Fruit fly (Drosophila melanogaster) S2 (cell line): ENCODE results near the gene CG11755.

ENCODE experiments used
- CG8478 ChIP-seq: fragments of >200 bp; optimal IDR thresholded peaks from 2 replicates; lab custom pipeline; 2018
- CTCF ChIP-seq, 2 experiments: fragments of >200 bp; optimal IDR thresholded peaks; 2 replicates each; lab custom pipeline; 2018

CG11755 gene

dm6 chr3R:8686446-8686845 is 9.7 kb downstream of the CG11755 start:
- no peak for TF ChIP-seq CG8478 (lab: Kevin White, UChicago)
- no peak for TF ChIP-seq CTCF (optimal IDR thresholded peaks at IDR 0.05; lab: Kevin White, UChicago)

DNA sequence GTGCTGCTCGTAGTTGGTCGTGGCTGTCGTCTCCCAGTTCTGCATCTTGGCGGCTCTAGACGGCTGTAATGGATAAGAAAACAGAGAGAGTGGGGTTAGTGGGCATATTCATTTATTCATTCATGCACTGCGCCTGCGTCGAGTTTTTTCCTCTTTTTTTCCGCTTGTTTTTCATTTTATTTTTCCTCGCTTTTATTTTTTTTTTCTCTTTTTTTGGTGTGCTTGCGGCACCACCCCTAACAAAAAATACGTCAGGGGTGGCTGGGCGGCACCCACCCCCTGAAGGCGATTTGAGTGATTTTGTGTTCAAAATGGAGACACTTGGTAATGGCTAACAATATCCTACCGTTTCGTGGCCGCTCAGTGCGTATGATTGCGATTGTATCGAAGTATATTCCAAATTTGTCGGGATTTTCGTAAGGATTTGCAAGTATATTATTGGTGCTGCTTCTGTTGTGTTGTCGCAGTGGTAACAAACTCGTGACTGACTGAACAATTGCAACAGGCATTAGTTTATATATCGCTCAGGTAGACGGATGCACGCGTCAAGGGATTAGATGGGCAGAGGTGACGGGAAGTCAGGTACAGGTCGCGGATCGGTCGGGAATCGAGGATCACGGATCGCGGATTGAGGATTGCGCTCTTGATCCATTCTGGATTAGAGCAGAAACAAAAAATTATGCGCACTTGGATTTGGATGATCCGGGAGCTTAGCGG is 17.6 kb downstream of the CG11755 start:
- no peak for TF ChIP-seq CG8478 (lab: Kevin White, UChicago)
- TF ChIP-seq CTCF (optimal IDR thresholded peaks at IDR 0.05; lab: Kevin White, UChicago), result no peak

DNA sequence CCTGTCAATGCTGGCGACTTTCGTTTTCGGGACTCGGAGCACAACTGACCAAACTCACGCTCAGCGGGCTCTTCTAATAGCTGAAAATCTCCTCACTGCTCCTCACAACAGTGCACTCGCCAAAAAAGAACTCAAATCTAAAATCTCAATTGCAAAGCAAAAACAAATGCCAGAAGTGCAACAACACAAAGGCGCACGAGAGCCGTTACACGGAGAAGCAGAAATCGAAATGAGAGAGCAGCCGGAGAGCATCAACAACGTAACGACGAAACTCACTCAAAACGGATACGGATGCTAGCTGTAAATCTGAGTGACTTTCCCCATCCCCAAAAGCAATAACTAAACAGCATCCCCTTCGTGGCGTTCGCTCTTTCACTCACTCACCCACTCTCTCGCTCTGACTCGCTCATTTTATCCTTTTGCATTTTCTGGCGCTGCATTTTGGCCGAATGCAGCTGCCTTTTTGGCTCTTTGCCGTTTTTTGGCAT is 21.1 kb downstream of the CG11755 start, which contains the start of gene hb:
TSS of gene hb (minus strand) at position 51 of the 488 bp plus-strand sequence.
- no peak for TF ChIP-seq CTCF (optimal IDR thresholded peaks at IDR 0.05; lab: Kevin White, UChicago)
- no peak for TF ChIP-seq CG8478 (lab: Kevin White, UChicago)

DNA sequence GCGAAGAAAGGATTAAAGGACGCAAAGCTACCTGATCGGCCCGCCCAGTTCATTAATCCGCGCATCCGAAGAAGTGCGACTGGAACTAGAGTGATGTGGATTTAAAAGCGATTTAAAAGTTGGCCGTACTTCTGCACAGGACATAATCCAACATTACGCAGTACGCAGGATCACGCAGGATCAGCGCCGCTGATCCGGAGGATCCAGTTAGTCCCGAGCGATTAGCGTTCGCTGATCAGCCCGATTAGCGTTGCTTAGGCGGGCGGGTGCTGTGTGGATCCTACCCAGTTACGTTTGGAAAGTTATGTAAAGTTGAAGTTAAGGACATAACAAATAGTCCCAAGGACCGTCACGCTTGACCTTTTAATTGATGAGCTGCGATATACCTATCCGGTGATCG is 22.5 kb downstream of the CG11755 start:
- TF ChIP-seq CTCF (optimal IDR thresholded peaks at IDR 0.05; lab: Kevin White, UChicago) (no peak), CG8478 (lab: Kevin White, UChicago) (no peak)

DNA sequence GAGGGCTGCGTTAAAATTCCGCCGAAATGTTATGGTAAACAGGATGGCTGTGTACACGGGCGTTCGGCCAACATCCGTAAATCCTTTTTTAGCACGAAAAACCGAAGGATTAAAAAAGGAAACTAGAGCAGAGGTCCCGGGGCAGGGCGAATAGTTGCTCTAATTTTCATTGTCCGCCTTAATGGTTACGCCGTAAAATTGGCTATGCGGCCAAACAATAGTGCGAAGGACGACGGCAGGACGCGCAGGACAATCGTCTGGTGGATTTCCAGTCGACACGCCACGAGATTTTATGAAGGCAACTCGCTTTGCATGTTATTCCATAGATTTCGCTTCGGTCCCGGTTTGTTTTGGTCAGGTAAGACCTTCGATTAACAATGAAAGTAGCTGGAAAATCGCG is 23.9 kb downstream of the CG11755 start:
- TF ChIP-seq CG8478 (lab: Kevin White, UChicago), result no peak

DNA sequence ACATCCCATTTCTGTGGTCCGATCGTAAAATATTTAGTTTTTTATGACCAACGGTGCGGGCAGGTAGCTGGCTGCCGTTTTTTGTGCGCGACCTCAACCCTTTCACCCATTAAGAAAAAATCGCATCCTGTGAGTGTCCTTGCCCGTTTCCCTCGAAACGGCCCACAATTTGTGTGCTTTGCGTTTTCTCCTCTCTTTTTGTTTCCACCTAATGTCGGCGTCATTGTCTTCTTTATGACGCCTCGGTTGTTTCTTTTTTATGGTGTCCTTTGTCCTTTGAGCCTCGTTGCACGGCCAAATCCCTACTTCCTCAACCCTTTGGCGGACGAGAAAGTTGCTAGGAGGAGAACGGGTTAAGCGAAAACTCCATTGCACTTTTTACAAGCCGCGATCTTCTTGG is 24.5 kb downstream of the CG11755 start:
- no peak for TF ChIP-seq CTCF (optimal IDR thresholded peaks at IDR 0.05; lab: Kevin White, UChicago)
- TF ChIP-seq CG8478 (lab: Kevin White, UChicago), result no peak

dm6 chr3R:8704669-8705068 is 28.0 kb downstream of the CG11755 start:
- no peak for TF ChIP-seq CTCF (optimal IDR thresholded peaks at IDR 0.05; lab: Kevin White, UChicago)
- TF ChIP-seq CG8478 (lab: Kevin White, UChicago), result no peak

DNA sequence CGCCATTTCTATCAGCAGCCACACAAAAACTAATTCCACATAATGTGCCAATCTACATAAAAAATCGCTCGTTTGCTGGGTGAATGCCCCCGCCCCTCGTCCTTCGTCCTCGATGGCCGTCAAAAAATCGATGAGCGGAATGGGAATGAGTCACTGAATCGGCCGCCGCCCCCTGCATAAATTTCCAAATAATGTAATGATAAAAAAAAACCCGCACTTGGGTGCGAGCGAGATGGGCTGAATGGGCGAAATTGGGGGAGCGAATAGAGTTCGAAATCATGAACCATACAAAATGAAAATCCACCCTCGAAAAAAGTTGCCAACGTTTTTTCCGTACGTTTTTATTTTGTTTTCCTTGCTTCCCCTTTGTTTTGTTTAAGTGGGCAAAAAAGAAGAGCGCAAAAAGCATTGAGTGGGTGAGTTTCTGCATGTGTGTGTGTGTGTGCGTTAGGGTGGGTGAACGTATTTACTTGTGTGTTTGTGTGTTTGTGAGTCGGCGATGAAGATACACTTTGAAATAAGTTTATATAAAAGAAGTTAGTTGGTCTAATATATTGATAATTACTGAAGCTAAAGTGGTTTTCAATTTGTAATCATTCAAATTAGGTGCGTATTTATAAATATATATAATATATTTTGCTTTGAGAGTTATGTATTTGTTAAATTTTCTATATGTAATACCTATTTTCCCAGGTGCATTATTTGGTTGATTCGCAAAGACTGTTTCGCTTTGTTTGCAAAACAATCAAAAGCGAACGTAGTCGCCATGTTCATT is 28.8 kb downstream of the CG11755 start:
- TF ChIP-seq CTCF (optimal IDR thresholded peaks at IDR 0.05; lab: Kevin White, UChicago) (no peak), CG8478 (lab: Kevin White, UChicago) (no peak)

DNA sequence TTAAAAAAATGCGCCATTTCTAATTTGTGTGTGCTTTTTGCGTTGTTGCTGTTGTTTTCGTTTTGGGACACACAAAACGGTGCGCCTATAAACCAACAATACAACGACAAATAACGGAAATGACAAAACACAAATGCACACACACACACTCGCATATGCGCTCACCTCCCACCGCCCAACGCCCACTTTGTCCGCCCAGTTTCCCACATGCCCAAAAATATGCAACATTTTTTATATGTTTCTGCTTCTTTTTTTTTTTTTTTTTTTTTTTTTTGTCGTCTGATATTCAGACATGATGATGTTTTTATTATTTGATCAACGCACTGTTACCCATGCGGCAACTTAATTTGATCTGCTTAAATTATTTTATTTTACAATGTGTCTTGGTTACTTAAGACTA is 30.5 kb downstream of the CG11755 start:
- no peak for TF ChIP-seq CG8478 (lab: Kevin White, UChicago)
- no peak for TF ChIP-seq CTCF (optimal IDR thresholded peaks at IDR 0.05; lab: Kevin White, UChicago)

- no peak for TF ChIP-seq CG8478 (lab: Kevin White, UChicago)
- TF ChIP-seq CTCF (optimal IDR thresholded peaks at IDR 0.05; lab: Kevin White, UChicago), result no peak
Measured at dm6 chr3R:8711890-8712449, 35.3 kb downstream of the CG11755 start.

dm6 chr3R:8712722-8713131 is 36.0 kb downstream of the CG11755 start, which contains the start of gene CG8112:
Gene CG8112 (plus strand): TSS chr3R:8712933.
- no peak for TF ChIP-seq CG8478 (lab: Kevin White, UChicago)
- TF ChIP-seq CTCF (optimal IDR thresholded peaks at IDR 0.05; lab: Kevin White, UChicago), result no peak

dm6 chr3R:8715371-8715770 is 38.7 kb downstream of the CG11755 start:
- peak in 1 of 2 experiments; percentile 22 for TF ChIP-seq CTCF (optimal IDR thresholded peaks at IDR 0.05; lab: Kevin White, UChicago)
- no peak for TF ChIP-seq CG8478 (lab: Kevin White, UChicago)

DNA sequence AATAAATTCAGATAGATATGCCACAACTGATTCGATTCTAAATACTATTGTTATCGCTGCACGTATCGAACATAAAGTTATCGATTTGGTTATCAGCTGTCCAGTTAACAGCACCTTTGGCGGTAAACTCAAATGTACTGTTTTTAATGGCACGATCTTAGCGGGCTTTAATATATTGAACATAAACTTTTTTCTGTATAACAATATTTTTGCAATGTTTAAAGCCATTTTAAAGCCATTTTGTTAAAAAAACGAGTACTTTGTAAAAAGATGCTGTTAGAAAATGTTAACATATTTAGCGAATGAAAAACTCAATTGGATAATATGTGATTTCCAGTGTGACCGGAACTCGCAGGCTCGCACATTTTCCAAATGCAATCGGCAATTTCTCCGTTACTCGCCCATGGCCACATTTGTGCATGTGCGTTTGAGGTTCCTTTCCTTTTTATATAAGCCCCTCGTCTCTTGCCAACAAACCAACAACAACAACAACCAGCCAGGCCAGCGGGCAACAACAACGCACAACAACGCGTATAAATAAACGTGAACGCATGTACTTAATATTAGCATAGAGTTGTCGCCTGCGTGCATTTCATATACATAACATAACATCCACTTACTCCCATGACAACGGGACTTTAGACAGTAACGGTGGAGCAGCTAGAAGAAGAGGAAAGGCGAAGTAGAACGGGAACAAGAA is 39.3 kb downstream of the CG11755 start, which contains the start of gene TMEM216:
TSS of gene TMEM216 (plus strand) at position 393 of the 700 bp plus-strand sequence.
- TF ChIP-seq CG8478 (lab: Kevin White, UChicago), result no peak
- TF ChIP-seq CTCF (optimal IDR thresholded peaks at IDR 0.05; lab: Kevin White, UChicago), result peak in 1 of 2 experiments; percentile 19

- TF ChIP-seq CTCF (optimal IDR thresholded peaks at IDR 0.05; lab: Kevin White, UChicago) (no peak), CG8478 (lab: Kevin White, UChicago) (no peak)
Measured at dm6 chr3R:8716551-8716879, 39.8 kb downstream of the CG11755 start.
